Fruit fly (Drosophila melanogaster) whole organism, adult: ENCODE measurements around the gene CG32212.

Source experiments
- CG12768 ChIP-seq: fragments of 200-800 bp; sonication (Bioruptor generic); optimal IDR thresholded peaks from 2 replicates; lab custom pipeline; 2017; ENCODE audit warnings: missing biosample characterization, missing genetic modification characterization, mild to moderate bottlenecking, moderate library complexity, missing genetic modification reagents
- CG1620 ChIP-seq: fragments of 200-800 bp; sonication (Bioruptor generic); optimal IDR thresholded peaks from 2 replicates; lab custom pipeline; 2016; ENCODE audit warnings: missing biosample characterization, missing genetic modification characterization
- CG33017 ChIP-seq: fragments of 200-800 bp; sonication (Bioruptor generic); optimal IDR thresholded peaks from 2 replicates; lab custom pipeline; 2018; ENCODE audit warnings: missing biosample characterization, mild to moderate bottlenecking, missing genetic modification characterization, moderate library complexity
- Clk ChIP-seq: fragments of 200-800 bp; sonication (Bioruptor generic); optimal IDR thresholded peaks from 2 replicates; lab custom pipeline; 2017; ENCODE audit warnings: missing biosample characterization, missing genetic modification characterization
- Crg-1 ChIP-seq: fragments of 200-800 bp; sonication (Bioruptor generic); optimal IDR thresholded peaks from 2 replicates; lab custom pipeline; 2016; ENCODE audit warnings: missing biosample characterization, missing genetic modification characterization
- cic ChIP-seq: fragments of 200-800 bp; sonication (Bioruptor generic); optimal IDR thresholded peaks from 2 replicates; lab custom pipeline; 2017; ENCODE audit warnings: missing biosample characterization, mild to moderate bottlenecking, missing genetic modification characterization, moderate library complexity
- kay ChIP-seq: fragments of 200-800 bp; sonication (Bioruptor generic); peaks from one replicate; lab custom pipeline; 2016; ENCODE audit warnings: missing biosample characterization, missing genetic modification characterization, borderline replicate concordance
- ovo ChIP-seq: fragments of 200-800 bp; sonication (Bioruptor generic); optimal IDR thresholded peaks from 2 replicates; lab custom pipeline; 2016; ENCODE audit warnings: missing biosample characterization, missing genetic modification characterization
- tj ChIP-seq: fragments of 200-800 bp; sonication (Bioruptor generic); optimal IDR thresholded peaks from 3 replicates; lab custom pipeline; 2017; ENCODE audit warnings: missing biosample characterization, mild to moderate bottlenecking, missing genetic modification characterization, moderate library complexity

- TF ChIP-seq CG1620 (GFP tag; lab: Kevin White, UChicago), result no peak
- TF ChIP-seq CG12768, result no peak
- no peak for TF ChIP-seq cic (GFP tag; lab: Kevin White, UChicago)
- TF ChIP-seq kay (GFP tag; lab: Kevin White, UChicago), result no peak
- no peak for TF ChIP-seq Clk
- no peak for TF ChIP-seq CG33017 (tag; lab: Kevin White, UChicago)
- no peak for TF ChIP-seq ovo (GFP tag; lab: Kevin White, UChicago)
- no peak for TF ChIP-seq tj
- no peak for TF ChIP-seq Crg-1 (GFP tag; lab: Kevin White, UChicago)
These were observed 33.7 kb downstream of the CG32212 start for dm6 chr3L:19521093-19521492.
